Worm (Caenorhabditis elegans) whole organism, young adult: ENCODE data around the gene fbxa-78.

ENCODE experiments used
- C06A6.2 ChIP-seq: fragments of 200-800 bp; sonication (Bioruptor generic); conservative IDR thresholded peaks from 2 replicates; pipeline ENCODE4 v1.3.6; 2022; ENCODE audit warnings: missing genetic modification characterization, missing compliant biosample characterization
- K11D2.4 ChIP-seq: fragments of 200-800 bp; sonication (Bioruptor generic); IDR thresholded peaks from 2 replicates; pipeline ENCODE4 v1.3.6; 2022; ENCODE audit warnings: missing genetic modification reagents, missing genetic modification characterization, missing compliant biosample characterization
- ceh-100 ChIP-seq: fragments of 200-800 bp; sonication (Bioruptor generic); IDR thresholded peaks from 2 replicates; pipeline ENCODE4 v1.3.6; 2022; ENCODE audit warnings: missing genetic modification reagents, missing genetic modification characterization, missing compliant biosample characterization
- chd-7 ChIP-seq: sonication (generic microtip); optimal IDR thresholded peaks from 2 replicates; lab custom pipeline; 2016; ENCODE audit warnings: mild to moderate bottlenecking, missing genetic modification characterization, moderate library complexity, missing compliant biosample characterization
- ekl-4 ChIP-seq: fragments of 200-800 bp; sonication (Bioruptor generic); IDR thresholded peaks from 2 replicates; pipeline ENCODE4 v1.3.6; 2022; ENCODE audit warnings: missing genetic modification reagents, missing genetic modification characterization, missing compliant biosample characterization
- pha-4 ChIP-seq: fragments of 150-350 bp; sonication (generic microtip); optimal IDR thresholded peaks from 2 replicates; lab custom pipeline; 2014; ENCODE audit warnings: missing biosample characterization, missing genetic modification reagents, missing genetic modification characterization
- snpc-1.1 ChIP-seq: sonication (generic microtip); optimal IDR thresholded peaks from 2 replicates; lab custom pipeline; 2017; ENCODE audit warnings: missing genetic modification characterization, mild to moderate bottlenecking, missing compliant biosample characterization, antibody characterized with exemption, moderate library complexity, missing genotype, missing genetic modification reagents; ENCODE audit not compliant: insufficient read depth
- ztf-28 ChIP-seq: fragments of 200-800 bp; sonication (Bioruptor generic); IDR thresholded peaks from 2 replicates; pipeline ENCODE4 v1.3.6; 2022; ENCODE audit warnings: missing genetic modification reagents, missing genetic modification characterization, missing compliant biosample characterization

DNA sequence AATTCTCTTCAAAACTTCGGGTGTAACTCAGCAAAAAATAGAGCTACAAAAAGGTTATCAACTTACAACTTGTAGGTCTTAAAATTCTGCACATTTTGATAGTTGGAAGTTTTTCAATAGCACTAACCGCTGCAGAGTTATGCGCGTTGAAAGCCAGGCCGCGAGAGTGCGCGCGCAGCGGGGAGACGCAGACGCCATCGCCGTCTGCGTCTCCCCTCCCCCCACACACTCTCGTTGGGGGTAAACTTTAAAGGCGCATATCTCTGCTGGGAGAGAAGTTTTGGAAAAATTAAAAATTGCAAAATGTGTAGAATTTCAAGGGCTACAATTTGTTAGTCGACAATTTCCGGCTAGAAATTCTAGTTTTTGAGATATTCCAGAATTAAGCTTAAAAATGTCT lies 28.7 kb downstream of the fbxa-78 start:
- TF ChIP-seq ceh-100 (no peak), snpc-1.1 (tag; lab: Kevin White, UChicago) (no peak), chd-7 (no peak), pha-4 (tag; lab: Kevin White, UChicago) (no peak), K11D2.4 (GFP tag; lab: Robert Waterston, UW) (no peak), ztf-28 (no peak), ekl-4 (no peak), C06A6.2 (GFP tag; lab: Robert Waterston, UW) (no peak)
